Fruit fly (Drosophila melanogaster) S2 (cell line): ENCODE results near the gene CG34377.

Experiments used
- CG8478 ChIP-seq: fragments of >200 bp; optimal IDR thresholded peaks from 2 replicates; lab custom pipeline; 2018
- CTCF ChIP-seq, 2 experiments: fragments of >200 bp; optimal IDR thresholded peaks; 2 replicates each; lab custom pipeline; 2018

Gene CG34377

DNA sequence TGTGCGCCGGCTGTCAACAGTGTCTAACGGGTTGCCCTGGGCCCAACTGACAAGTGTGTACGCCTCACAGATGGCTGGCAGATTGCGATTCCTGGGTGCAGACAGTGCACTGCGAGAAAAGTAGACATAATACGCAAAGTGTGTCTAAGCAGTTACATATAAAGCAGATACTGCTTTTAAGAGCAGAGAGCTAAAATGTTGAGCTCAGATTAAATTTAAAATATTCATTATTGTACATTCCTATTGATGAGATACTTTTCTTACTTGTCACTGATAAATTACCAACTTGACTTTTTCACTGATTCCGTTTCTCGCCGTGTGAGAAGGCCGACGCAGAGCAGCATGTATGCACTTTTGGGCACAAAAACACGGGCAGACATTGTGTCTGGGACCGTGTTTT lies 56.6 kb downstream of the CG34377 start:
- TF ChIP-seq CG8478 (no peak), CTCF (optimal IDR thresholded peaks at IDR 0.05; lab: Kevin White, UChicago) (no peak)

DNA sequence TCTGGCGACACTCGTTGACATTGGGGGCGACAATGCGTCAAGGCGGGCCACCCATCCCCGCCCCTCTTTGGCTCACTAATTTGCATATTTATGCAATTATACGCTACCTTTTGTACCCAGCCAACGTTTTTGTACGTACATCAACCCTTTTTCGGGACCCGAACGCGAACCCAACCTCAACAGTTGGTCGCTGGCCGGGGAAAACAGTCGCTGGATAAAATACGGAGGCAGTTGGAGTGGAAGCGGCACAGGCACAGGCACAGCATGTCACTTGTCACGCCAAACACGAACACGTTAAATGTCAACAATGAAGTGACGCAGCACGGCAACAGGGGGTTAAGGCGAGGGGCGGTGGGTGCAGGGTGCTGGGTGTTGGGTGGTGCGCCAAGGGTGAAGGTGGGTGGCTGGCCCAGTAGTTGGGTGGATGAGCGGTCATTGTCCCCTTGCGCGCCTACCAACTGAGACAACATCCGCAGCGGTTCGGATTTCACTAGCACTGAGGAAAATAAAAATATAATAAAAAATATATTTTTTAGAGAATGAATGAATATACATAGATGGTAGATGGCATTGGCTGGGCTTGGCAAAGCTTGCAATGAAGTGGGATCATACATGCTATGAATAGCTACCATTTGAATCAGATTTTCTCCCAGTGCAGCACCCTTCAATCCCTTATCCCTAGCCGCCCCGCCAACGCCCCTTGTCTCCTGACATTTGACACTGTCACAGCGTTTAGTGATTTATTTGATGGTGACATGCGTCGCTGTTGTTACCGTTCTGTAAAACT lies 63.0 kb downstream of the CG34377 start:
- no peak for TF ChIP-seq CG8478
- TF ChIP-seq CTCF (optimal IDR thresholded peaks at IDR 0.05; lab: Kevin White, UChicago) = no peak

DNA sequence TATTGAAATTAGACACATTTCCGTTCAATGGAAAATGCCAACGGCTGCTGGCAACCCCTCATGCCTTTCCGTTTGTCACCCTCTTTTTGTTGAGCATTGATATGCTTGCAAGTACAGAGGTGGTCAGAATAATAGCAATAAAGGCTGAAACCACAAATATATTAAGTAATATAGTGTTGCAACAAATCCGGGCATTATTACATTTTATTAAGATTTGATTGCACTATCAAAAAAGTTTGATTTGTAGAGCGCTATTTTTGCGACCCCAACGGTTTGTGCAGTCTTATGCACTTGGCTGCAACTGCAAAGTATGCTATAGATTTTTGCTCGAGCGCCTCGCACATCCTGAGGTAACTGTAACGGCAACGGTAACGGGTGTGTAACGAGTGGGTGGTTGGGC lies 63.7 kb downstream of the CG34377 start:
- TF ChIP-seq CG8478 (no peak), CTCF (optimal IDR thresholded peaks at IDR 0.05; lab: Kevin White, UChicago) (no peak)
